Worm (Caenorhabditis elegans) whole organism, L3 larva: ENCODE measurements around the gene C36B7.4.

Source experiments
- R02D3.7 ChIP-seq: fragments of 150-350 bp; optimal IDR thresholded peaks from 2 replicates; lab custom pipeline; 2014; ENCODE audit warnings: missing biosample characterization, missing genetic modification characterization
- ZK546.5 ChIP-seq: sonication (generic microtip); optimal IDR thresholded peaks from 2 replicates; lab custom pipeline; 2017; ENCODE audit warnings: missing biosample characterization, missing genetic modification characterization
- aly-2 ChIP-seq: fragments of 150-350 bp; optimal IDR thresholded peaks from 2 replicates; lab custom pipeline; 2014; ENCODE audit warnings: missing biosample characterization, missing genetic modification characterization
- ama-1 ChIP-seq: fragments of 150-350 bp; optimal IDR thresholded peaks from 2 replicates; lab custom pipeline; 2018
- ceh-16 ChIP-seq: sonication (generic microtip); optimal IDR thresholded peaks from 2 replicates; lab custom pipeline; 2017; ENCODE audit warnings: missing biosample characterization, missing genetic modification characterization
- ceh-28 ChIP-seq: fragments of 150-350 bp; optimal IDR thresholded peaks from 2 replicates; lab custom pipeline; 2014; ENCODE audit warnings: missing biosample characterization, missing genetic modification reagents, missing genetic modification characterization
- ceh-82 ChIP-seq: fragments of 150-350 bp; optimal IDR thresholded peaks from 2 replicates; lab custom pipeline; 2014; ENCODE audit warnings: missing biosample characterization, missing genetic modification characterization
- ceh-9 ChIP-seq: sonication (generic microtip); optimal IDR thresholded peaks from 2 replicates; lab custom pipeline; 2018; ENCODE audit warnings: missing biosample characterization, missing genetic modification characterization
- daf-12 ChIP-seq: fragments of 150-350 bp; optimal IDR thresholded peaks from 2 replicates; lab custom pipeline; 2014; ENCODE audit warnings: missing biosample characterization, missing genetic modification reagents, missing genetic modification characterization
- egl-27 ChIP-seq: sonication (generic microtip); optimal IDR thresholded peaks from 4 replicates; lab custom pipeline; 2017; ENCODE audit warnings: missing biosample characterization, missing genetic modification reagents, missing genetic modification characterization
- egl-5 ChIP-seq: fragments of 150-350 bp; optimal IDR thresholded peaks from 2 replicates; lab custom pipeline; 2017; ENCODE audit warnings: missing biosample characterization, missing genetic modification reagents, missing genetic modification characterization, inconsistent platforms
- elt-1 ChIP-seq: fragments of 150-350 bp; optimal IDR thresholded peaks from 2 replicates; lab custom pipeline; 2014; ENCODE audit warnings: missing biosample characterization, missing genetic modification characterization
- elt-2 ChIP-seq: sonication (generic microtip); optimal IDR thresholded peaks from 2 replicates; lab custom pipeline; 2016; ENCODE audit warnings: missing genetic modification reagents, mild to moderate bottlenecking, missing genetic modification characterization, missing compliant biosample characterization
- fkh-2 ChIP-seq: fragments of 150-350 bp; optimal IDR thresholded peaks from 2 replicates; lab custom pipeline; 2014; ENCODE audit warnings: missing biosample characterization, missing genetic modification reagents, missing genetic modification characterization
- fos-1 ChIP-seq: fragments of 150-350 bp; optimal IDR thresholded peaks from 2 replicates; lab custom pipeline; 2014; ENCODE audit warnings: missing biosample characterization, missing genetic modification characterization
- hmg-11 ChIP-seq: sonication (generic microtip); optimal IDR thresholded peaks from 2 replicates; lab custom pipeline; 2016; ENCODE audit warnings: missing genetic modification characterization, missing compliant biosample characterization
- jun-1 ChIP-seq: fragments of 150-350 bp; optimal IDR thresholded peaks from 2 replicates; lab custom pipeline; 2014; ENCODE audit warnings: missing biosample characterization, missing genetic modification reagents, missing genetic modification characterization
- lin-15B ChIP-seq: fragments of 150-350 bp; optimal IDR thresholded peaks from 2 replicates; lab custom pipeline; 2014; ENCODE audit warnings: missing biosample characterization, missing genetic modification characterization
- lin-39 ChIP-seq: fragments of 150-350 bp; optimal IDR thresholded peaks from 2 replicates; lab custom pipeline; 2018; ENCODE audit warnings: missing biosample characterization, missing genetic modification reagents, missing genetic modification characterization
- lsy-12 ChIP-seq: sonication (generic microtip); optimal IDR thresholded peaks from 2 replicates; lab custom pipeline; 2016; ENCODE audit warnings: mild to moderate bottlenecking, missing genetic modification characterization, missing compliant biosample characterization
- mdl-1 ChIP-seq: fragments of 150-350 bp; optimal IDR thresholded peaks from 2 replicates; lab custom pipeline; 2014; ENCODE audit warnings: missing biosample characterization, missing genetic modification characterization
- mml-1 ChIP-seq: fragments of 150-350 bp; sonication (generic microtip); optimal IDR thresholded peaks from 3 replicates; lab custom pipeline; 2014; ENCODE audit warnings: missing biosample characterization, missing genetic modification characterization
- nfya-1 ChIP-seq: sonication (generic microtip); optimal IDR thresholded peaks from 2 replicates; lab custom pipeline; 2017; ENCODE audit warnings: missing genetic modification characterization, mild to moderate bottlenecking, missing compliant biosample characterization, antibody characterized with exemption, moderate library complexity; ENCODE audit not compliant: insufficient read depth
- nhr-12 ChIP-seq: fragments of 150-350 bp; optimal IDR thresholded peaks from 2 replicates; lab custom pipeline; 2014; ENCODE audit warnings: missing biosample characterization, missing genetic modification characterization
- nhr-23 ChIP-seq: fragments of 150-350 bp; optimal IDR thresholded peaks from 2 replicates; lab custom pipeline; 2014; ENCODE audit warnings: missing biosample characterization, missing genetic modification reagents, missing genetic modification characterization
- nhr-237 ChIP-seq: fragments of 150-350 bp; optimal IDR thresholded peaks from 2 replicates; lab custom pipeline; 2014; ENCODE audit warnings: missing biosample characterization, missing genetic modification characterization
- nhr-25 ChIP-seq: sonication (generic microtip); optimal IDR thresholded peaks from 2 replicates; lab custom pipeline; 2017; ENCODE audit warnings: missing biosample characterization, missing genetic modification characterization
- nhr-43 ChIP-seq: sonication (generic microtip); optimal IDR thresholded peaks from 2 replicates; lab custom pipeline; 2016; ENCODE audit warnings: mild to moderate bottlenecking, missing genetic modification characterization, missing compliant biosample characterization; ENCODE audit not compliant: poor library complexity, severe bottlenecking
- nhr-67 ChIP-seq: fragments of 150-350 bp; optimal IDR thresholded peaks from 2 replicates; lab custom pipeline; 2014; ENCODE audit warnings: missing biosample characterization, missing genetic modification characterization
- nhr-76 ChIP-seq: fragments of 150-350 bp; sonication (generic microtip); optimal IDR thresholded peaks from 5 replicates; lab custom pipeline; 2014; ENCODE audit warnings: missing biosample characterization, missing genetic modification characterization
- nhr-77 ChIP-seq: fragments of 150-350 bp; optimal IDR thresholded peaks from 2 replicates; lab custom pipeline; 2014; ENCODE audit warnings: missing biosample characterization, missing genetic modification characterization
- pha-4 ChIP-seq: fragments of 150-350 bp; optimal IDR thresholded peaks from 2 replicates; lab custom pipeline; 2014; ENCODE audit warnings: missing biosample characterization, missing genetic modification reagents, missing genetic modification characterization
- snpc-4 ChIP-seq: fragments of 150-350 bp; optimal IDR thresholded peaks from 2 replicates; lab custom pipeline; 2014; ENCODE audit warnings: missing biosample characterization, missing genetic modification characterization
- tbx-2 ChIP-seq: sonication (generic microtip); optimal IDR thresholded peaks from 2 replicates; lab custom pipeline; 2016; ENCODE audit warnings: mild to moderate bottlenecking, missing genetic modification characterization, missing compliant biosample characterization
- unc-39 ChIP-seq: sonication (generic microtip); optimal IDR thresholded peaks from 4 replicates; lab custom pipeline; 2017; ENCODE audit warnings: missing biosample characterization, missing genetic modification characterization
- unc-62 ChIP-seq: fragments of 150-350 bp; sonication (generic microtip); optimal IDR thresholded peaks from 4 replicates; lab custom pipeline; 2014; ENCODE audit warnings: missing biosample characterization, missing genetic modification reagents, missing genetic modification characterization
- zag-1 ChIP-seq: fragments of 150-350 bp; optimal IDR thresholded peaks from 2 replicates; lab custom pipeline; 2014; ENCODE audit warnings: missing biosample characterization, missing genetic modification characterization
- ztf-11 ChIP-seq: fragments of 150-350 bp; optimal IDR thresholded peaks from 2 replicates; lab custom pipeline; 2014; ENCODE audit warnings: missing biosample characterization, missing genetic modification characterization
- ztf-4 ChIP-seq: fragments of 150-350 bp; optimal IDR thresholded peaks from 2 replicates; lab custom pipeline; 2014; ENCODE audit warnings: missing biosample characterization, missing genetic modification characterization

Gene C36B7.4

DNA sequence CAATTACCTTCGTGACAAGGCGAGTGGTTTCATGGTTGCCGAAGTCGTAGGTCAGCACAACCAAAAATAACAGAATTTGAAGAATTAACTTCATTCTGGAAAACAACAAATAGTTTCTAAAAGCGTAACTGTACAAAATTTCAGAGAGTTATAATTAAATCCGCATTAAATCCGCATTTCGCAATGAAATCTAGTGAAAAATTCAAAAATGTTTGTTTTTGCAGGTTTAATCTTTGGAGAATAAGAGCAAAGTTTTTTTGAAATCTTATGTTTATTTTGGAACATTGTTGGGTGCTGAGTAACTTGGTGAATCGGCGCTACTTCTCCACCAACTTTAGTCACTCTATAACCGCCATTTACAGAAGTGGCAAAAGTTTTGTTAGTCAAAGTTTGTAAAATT, at the start of gene C36B7.4:
C36B7.4 (minus strand) TSS at position 101 of the 400 bp plus-strand sequence.
- TF ChIP-seq unc-39 (no peak), ztf-4 (no peak), mml-1 (tag; lab: Kevin White, UChicago) (no peak), tbx-2 (no peak), nhr-43 (no peak), ZK546.5 (tag; lab: Kevin White, UChicago) (no peak), ceh-9 (tag; lab: Kevin White, UChicago) (no peak), egl-5 (tag; lab: Kevin White, UChicago) (no peak), nhr-77 (tag; lab: Kevin White, UChicago) (no peak), snpc-4 (tag; lab: Kevin White, UChicago) (no peak), nhr-237 (no peak), nhr-12 (tag; lab: Kevin White, UChicago) (no peak), jun-1 (tag; lab: Kevin White, UChicago) (no peak), elt-1 (tag; lab: Kevin White, UChicago) (no peak), nhr-23 (tag; lab: Kevin White, UChicago) (no peak)

DNA sequence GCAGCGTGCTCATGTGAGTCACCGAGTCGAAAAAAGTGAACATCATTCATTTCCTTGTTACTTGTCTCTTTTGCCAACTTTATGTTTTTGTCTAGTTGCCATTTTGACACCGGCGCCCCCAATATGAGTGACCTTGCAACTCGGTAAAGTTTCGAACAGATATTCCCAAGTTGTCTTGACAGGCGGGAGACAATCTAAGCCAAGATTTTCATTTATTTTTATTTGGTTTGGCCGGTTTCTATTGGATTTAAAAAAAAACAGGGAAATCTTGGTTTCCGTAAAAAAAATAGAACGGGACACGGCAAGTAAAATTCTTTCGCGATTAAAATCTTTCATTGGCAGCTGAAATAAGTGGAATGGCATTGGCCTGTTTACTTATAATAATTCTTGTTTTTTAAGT, 45.4 kb upstream of the C36B7.4 start:
- TF ChIP-seq nhr-77 (tag; lab: Kevin White, UChicago) = no peak
- no peak for TF ChIP-seq egl-27 (tag; lab: Kevin White, UChicago)
- no peak for TF ChIP-seq elt-2 (tag; lab: Kevin White, UChicago)
- no peak for TF ChIP-seq mdl-1 (tag; lab: Kevin White, UChicago)
- TF ChIP-seq aly-2 = no peak
- no peak for TF ChIP-seq unc-62 (GFP tag; lab: Kevin White, UChicago)
- TF ChIP-seq mml-1 (tag; lab: Kevin White, UChicago) = no peak
- TF ChIP-seq ceh-9 (tag; lab: Kevin White, UChicago) = no peak
- no peak for TF ChIP-seq R02D3.7
- TF ChIP-seq egl-5 (tag; lab: Kevin White, UChicago) = no peak
- TF ChIP-seq ztf-11 = no peak
- no peak for TF ChIP-seq ZK546.5 (tag; lab: Kevin White, UChicago)
- TF ChIP-seq nhr-43 = no peak
- TF ChIP-seq ceh-28 (tag; lab: Kevin White, UChicago) = no peak
- no peak for TF ChIP-seq hmg-11 (tag; lab: Kevin White, UChicago)
- TF ChIP-seq nhr-23 (tag; lab: Kevin White, UChicago) = no peak
- TF ChIP-seq ama-1 (lab: Kevin White, UChicago) = no peak

DNA sequence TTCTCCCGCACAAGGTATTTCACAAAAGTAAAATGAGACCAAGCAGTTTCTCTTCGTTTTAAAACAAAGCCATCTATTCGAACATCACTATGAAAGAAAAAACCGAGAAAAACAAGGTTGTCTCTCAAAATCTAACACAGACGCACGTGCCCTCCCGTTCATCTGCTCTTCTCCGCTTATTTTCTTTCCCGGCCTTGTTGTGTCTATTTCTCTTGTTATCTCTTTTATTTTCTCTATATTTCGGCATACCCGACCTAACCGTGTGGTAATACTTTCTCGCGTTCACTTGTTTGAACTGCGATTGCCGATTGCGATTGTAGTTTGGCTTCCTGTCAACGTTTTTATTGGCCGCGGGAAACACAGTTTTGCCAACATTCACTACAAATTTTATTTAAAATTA, 43.6 kb upstream of the C36B7.4 start:
- peak; percentile 34 for TF ChIP-seq nhr-25
- TF ChIP-seq R02D3.7 = no peak
- TF ChIP-seq mdl-1 (tag; lab: Kevin White, UChicago) = peak; percentile 36
- TF ChIP-seq fkh-2 = no peak
- peak; percentile 17 for TF ChIP-seq elt-2 (tag; lab: Kevin White, UChicago)
- no peak for TF ChIP-seq lin-39 (tag; lab: Kevin White, UChicago)
- TF ChIP-seq egl-27 (tag; lab: Kevin White, UChicago) = no peak
- TF ChIP-seq nhr-77 (tag; lab: Kevin White, UChicago) = no peak
- TF ChIP-seq ama-1 (lab: Kevin White, UChicago) = no peak
- TF ChIP-seq daf-12 (tag; lab: Kevin White, UChicago) = no peak
- TF ChIP-seq nhr-23 (tag; lab: Kevin White, UChicago) = peak; percentile 22
- no peak for TF ChIP-seq lin-15B (tag; lab: Kevin White, UChicago)
- no peak for TF ChIP-seq unc-39
- TF ChIP-seq aly-2 = no peak
- no peak for TF ChIP-seq nhr-76 (tag; lab: Kevin White, UChicago)
- peak; percentile 17 for TF ChIP-seq elt-1 (tag; lab: Kevin White, UChicago)
- no peak for TF ChIP-seq hmg-11 (tag; lab: Kevin White, UChicago)
- no peak for TF ChIP-seq ceh-9 (tag; lab: Kevin White, UChicago)
- TF ChIP-seq ceh-82 = no peak
- no peak for TF ChIP-seq snpc-4 (tag; lab: Kevin White, UChicago)
- TF ChIP-seq ZK546.5 (tag; lab: Kevin White, UChicago) = no peak
- TF ChIP-seq nhr-43 = no peak
- no peak for TF ChIP-seq tbx-2
- TF ChIP-seq ceh-28 (tag; lab: Kevin White, UChicago) = no peak
- no peak for TF ChIP-seq fos-1
- peak; percentile 72 for TF ChIP-seq pha-4 (tag; lab: Kevin White, UChicago)

DNA sequence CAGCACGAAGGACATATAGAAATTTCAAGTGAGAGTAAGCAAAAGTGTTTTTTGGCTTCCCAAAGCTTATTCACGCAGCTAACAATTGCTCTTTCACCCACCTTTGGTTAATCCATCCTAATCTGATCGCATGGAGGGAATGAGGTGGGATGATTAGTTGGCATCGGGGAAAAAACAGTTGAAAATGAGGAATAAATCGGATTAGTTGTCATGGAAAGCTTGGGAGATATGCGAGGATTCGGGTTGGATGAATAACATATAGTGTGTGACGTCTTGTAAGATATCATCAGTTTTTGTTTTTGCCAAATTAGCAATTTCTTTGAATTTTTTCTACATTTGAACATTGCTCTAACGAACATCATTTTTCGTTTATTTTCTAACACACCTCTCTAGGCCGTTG, 42.8 kb upstream of the C36B7.4 start:
- TF ChIP-seq zag-1 (tag; lab: Kevin White, UChicago) (no peak), nhr-77 (tag; lab: Kevin White, UChicago) (no peak), nfya-1 (tag; lab: Kevin White, UChicago) (no peak), nhr-67 (no peak), lsy-12 (tag; lab: Kevin White, UChicago) (no peak), nhr-12 (tag; lab: Kevin White, UChicago) (no peak), pha-4 (tag; lab: Kevin White, UChicago) (no peak), jun-1 (tag; lab: Kevin White, UChicago) (no peak), ama-1 (lab: Kevin White, UChicago) (no peak), nhr-25 (no peak), nhr-237 (no peak), ceh-16 (no peak), lin-15B (tag; lab: Kevin White, UChicago) (no peak), elt-1 (tag; lab: Kevin White, UChicago) (no peak), fos-1 (no peak), snpc-4 (tag; lab: Kevin White, UChicago) (no peak), R02D3.7 (no peak), ztf-11 (no peak)
- TF ChIP-seq, all 47 proteins: peak for 0
